Fruit fly (Drosophila melanogaster): ENCODE data around the gene pic.

- TF ChIP-seq Myc (optimal IDR thresholded peaks at IDR 0.05) (no peak), psq (optimal IDR thresholded peaks at IDR 0.05) (no peak), h (optimal IDR thresholded peaks at IDR 0.05) (no peak), Sin3A (optimal IDR thresholded peaks at IDR 0.05) (no peak), insv (optimal IDR thresholded peaks at IDR 0.05) (no peak), ttk (optimal IDR thresholded peaks at IDR 0.05) (no peak)
Measured at dm6 chr3R:13091666-13092065, 39.6 kb downstream of the pic start.

Measured in Kc167 (cell line).